Fruit fly (Drosophila melanogaster): ENCODE results near the gene CG34124.

Gene CG34124

dm6 chr2L:5010784-5011260, 52.6 kb downstream of the CG34124 start, which contains the start of the genes CG31917, Tfb5 and SelT (continued):
- TF ChIP-seq Gsc (GFP tag; IDR thresholded peaks at IDR 0.05) (no peak), Fer3 (tag; optimal IDR thresholded peaks at IDR 0.05) (peak; percentile 18), trem (tag; optimal IDR thresholded peaks at IDR 0.05) (peak; percentile 63), odd (GFP tag; optimal IDR thresholded peaks at IDR 0.05) (no peak), MBD-R2 (GFP tag; IDR thresholded peaks at IDR 0.05) (peak; percentile 93), lmd (GFP tag; IDR thresholded peaks at IDR 0.05) (0 out of 2 replicates have a peak, but pooled peaks have one; percentile 16), CG32767 (GFP tag; IDR thresholded peaks at IDR 0.05) (no peak), CG34376 (GFP tag; optimal IDR thresholded peaks at IDR 0.05) (peak; percentile 3), ttk (GFP tag; IDR thresholded peaks at IDR 0.05) (no peak), Dref (GFP tag; IDR thresholded peaks at IDR 0.05) (peak; percentile 59), Vsx1 (GFP tag; optimal IDR thresholded peaks at IDR 0.05) (no peak), CG10959 (GFP tag; IDR thresholded peaks at IDR 0.05) (no peak), Poxn (GFP tag; IDR thresholded peaks at IDR 0.05) (no peak), Fer2 (tag; optimal IDR thresholded peaks at IDR 0.05) (peak; percentile 17), CG2199 (GFP tag; IDR thresholded peaks at IDR 0.05) (no peak), bcd (GFP tag; optimal IDR thresholded peaks at IDR 0.05) (peak; percentile 32), CG33213 (GFP tag; optimal IDR thresholded peaks at IDR 0.05) (peak; percentile 65), CG8388 (GFP tag; optimal IDR thresholded peaks at IDR 0.05) (peak; percentile 35), Nf-YC (tag; optimal IDR thresholded peaks at IDR 0.05) (no peak), klu (GFP tag; IDR thresholded peaks at IDR 0.05) (no peak), Jarid2 (GFP tag; optimal IDR thresholded peaks at IDR 0.05) (no peak), toy (GFP tag; IDR thresholded peaks at IDR 0.05) (no peak), phol (tag; optimal IDR thresholded peaks at IDR 0.05) (peak; percentile 70), gsb (GFP tag; IDR thresholded peaks at IDR 0.05) (no peak), CG43689 (GFP tag; IDR thresholded peaks at IDR 0.05) (no peak), E2f1 (GFP tag; IDR thresholded peaks at IDR 0.05) (no peak), ro (GFP tag; IDR thresholded peaks at IDR 0.05) (no peak), Dll (GFP tag; IDR thresholded peaks at IDR 0.05; ENCODE audit: partially characterized antibody) (peak; percentile 89), CG9817 (tag; optimal IDR thresholded peaks at IDR 0.05) (peak; percentile 75), HLH3B (GFP tag; IDR thresholded peaks at IDR 0.05) (peak; percentile 45; the same call in 1 of the 2 replicates), otp (GFP tag; IDR thresholded peaks at IDR 0.05) (no peak), vfl (GFP tag; optimal IDR thresholded peaks at IDR 0.05) (peak; percentile 58), CG4282 (GFP tag; optimal IDR thresholded peaks at IDR 0.05) (no peak), Hmr (GFP tag; optimal IDR thresholded peaks at IDR 0.05) (peak; percentile 73), aop (GFP tag; IDR thresholded peaks at IDR 0.05) (no peak), zen2 (GFP tag; IDR thresholded peaks at IDR 0.05; ENCODE audit: partially characterized antibody) (peak; percentile 28; the same call in 2 of the 3 replicates), wdn (GFP tag; IDR thresholded peaks at IDR 0.05) (peak; percentile 31; the same call in 1 of the 2 replicates), ind (GFP tag; optimal IDR thresholded peaks at IDR 0.05) (peak; percentile 47), fd102C (GFP tag; optimal IDR thresholded peaks at IDR 0.05) (no peak), Myb (GFP tag; optimal IDR thresholded peaks at IDR 0.05) (peak; percentile 14), Ravus (GFP tag; IDR thresholded peaks at IDR 0.05) (no peak), CG11093 (GFP tag; IDR thresholded peaks at IDR 0.05) (no peak), CG5245 (GFP tag; optimal IDR thresholded peaks at IDR 0.05) (no peak), hbn (GFP tag; IDR thresholded peaks at IDR 0.05; ENCODE audit: partially characterized antibody) (peak; percentile 65), Dek (tag; optimal IDR thresholded peaks at IDR 0.05) (peak; percentile 45), tx (GFP tag; optimal IDR thresholded peaks at IDR 0.05) (peak; percentile 47), E2f2 (GFP tag; IDR thresholded peaks at IDR 0.05) (0 out of 2 replicates have a peak, but pooled peaks have one; percentile 11), CG13775 (GFP tag; optimal IDR thresholded peaks at IDR 0.05) (peak; percentile 70), CG30403 (GFP tag; optimal IDR thresholded peaks at IDR 0.05) (peak; percentile 77), CG30020 (tag; optimal IDR thresholded peaks at IDR 0.05) (no peak), lab (GFP tag; optimal IDR thresholded peaks at IDR 0.05) (no peak), pum (GFP tag; optimal IDR thresholded peaks at IDR 0.05) (peak; percentile 15)

All from whole organism, embryonic.